Worm (Caenorhabditis elegans) whole organism, midembryonic: Measurements from ENCODE around the gene srh-171.

Experiments used
- T22C8.4 ChIP-seq: fragments of 200-800 bp; sonication (Bioruptor generic); IDR thresholded peaks from 2 replicates; pipeline ENCODE4 v1.3.6; 2022; ENCODE audit warnings: missing genetic modification characterization, missing compliant biosample characterization
- cog-1 ChIP-seq: sonication (generic microtip); optimal IDR thresholded peaks from 2 replicates; lab custom pipeline; 2016; ENCODE audit warnings: missing genetic modification characterization, missing compliant biosample characterization
- flt-1 ChIP-seq: fragments of 200-800 bp; sonication (Bioruptor generic); IDR thresholded peaks from 2 replicates; pipeline ENCODE4 v1.3.6; 2022; ENCODE audit warnings: missing genetic modification characterization, missing compliant biosample characterization
- klf-2 ChIP-seq: fragments of 200-800 bp; sonication (Bioruptor generic); conservative IDR thresholded peaks from 2 replicates; pipeline ENCODE4 v1.3.6; 2022; ENCODE audit warnings: missing genetic modification reagents, missing genetic modification characterization, missing compliant biosample characterization
- med-1 ChIP-seq: sonication (generic microtip); optimal IDR thresholded peaks from 2 replicates; lab custom pipeline; 2017; ENCODE audit warnings: missing genetic modification characterization, mild to moderate bottlenecking, missing compliant biosample characterization, antibody characterized with exemption, missing genetic modification reagents; ENCODE audit not compliant: insufficient read depth
- ref-1 ChIP-seq: fragments of 200-800 bp; sonication (Bioruptor generic); conservative IDR thresholded peaks from 2 replicates; pipeline ENCODE4 v1.3.6; 2022; ENCODE audit warnings: missing genetic modification reagents, missing genetic modification characterization, missing compliant biosample characterization
- tab-1 ChIP-seq: fragments of 200-800 bp; sonication (Bioruptor generic); IDR thresholded peaks from 2 replicates; pipeline ENCODE4 v1.3.6; 2022; ENCODE audit warnings: missing genetic modification characterization, missing compliant biosample characterization
- ztf-23 ChIP-seq: fragments of 200-800 bp; sonication (Bioruptor generic); IDR thresholded peaks from 2 replicates; pipeline ENCODE4 v1.3.6; 2022; ENCODE audit warnings: missing genetic modification reagents, missing genetic modification characterization, missing compliant biosample characterization
- ztf-29 ChIP-seq: fragments of 200-800 bp; sonication (Bioruptor generic); IDR thresholded peaks from 2 replicates; pipeline ENCODE4 v1.3.6; 2022; ENCODE audit warnings: missing genetic modification reagents, missing genetic modification characterization, missing compliant biosample characterization

Gene srh-171

DNA sequence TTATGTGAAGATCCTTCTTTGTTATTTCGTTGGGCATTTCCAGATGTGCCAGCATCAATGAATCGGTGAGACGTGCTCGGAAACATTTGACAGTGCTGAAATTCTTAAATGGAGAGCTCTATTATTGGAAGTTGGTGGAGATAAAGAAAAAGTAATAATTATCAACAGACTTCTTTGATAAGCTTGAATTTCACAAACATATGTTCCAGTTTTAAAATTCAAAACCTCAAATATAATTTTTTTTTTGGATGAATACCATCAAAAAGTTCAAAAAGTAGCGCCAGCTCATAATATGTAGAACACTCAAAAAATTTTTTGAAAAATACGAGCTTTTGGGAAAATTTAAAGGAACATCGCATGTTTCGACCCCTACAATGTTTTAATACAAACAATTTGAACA, 28.6 kb downstream of the srh-171 start, which contains the start of gene Y60A3A.25:
Y60A3A.25 (minus strand) TSS at position 101 of the 400 bp plus-strand sequence.
- no peak for TF ChIP-seq ztf-23 (GFP tag; lab: Robert Waterston, UW)
- no peak for TF ChIP-seq tab-1 (GFP tag; lab: Robert Waterston, UW)
- no peak for TF ChIP-seq cog-1 (tag; lab: Kevin White, UChicago)
- TF ChIP-seq klf-2 (GFP tag; lab: Robert Waterston, UW), result no peak
- no peak for TF ChIP-seq ref-1 (GFP tag; lab: Robert Waterston, UW)
- TF ChIP-seq T22C8.4, result no peak
- TF ChIP-seq med-1 (GFP tag; lab: Kevin White, UChicago), result no peak
- no peak for TF ChIP-seq flt-1 (GFP tag; lab: Robert Waterston, UW)
- TF ChIP-seq ztf-29 (GFP tag; lab: Robert Waterston, UW), result no peak

- no peak for TF ChIP-seq cog-1 (tag; lab: Kevin White, UChicago)
- TF ChIP-seq med-1 (GFP tag; lab: Kevin White, UChicago), result no peak
- TF ChIP-seq tab-1 (GFP tag; lab: Robert Waterston, UW), result no peak
- no peak for TF ChIP-seq flt-1 (GFP tag; lab: Robert Waterston, UW)
- no peak for TF ChIP-seq ztf-29 (GFP tag; lab: Robert Waterston, UW)
- no peak for TF ChIP-seq ztf-23 (GFP tag; lab: Robert Waterston, UW)
- TF ChIP-seq klf-2 (GFP tag; lab: Robert Waterston, UW), result no peak
- no peak for TF ChIP-seq ref-1 (GFP tag; lab: Robert Waterston, UW)
- no peak for TF ChIP-seq T22C8.4
Measured at ce11 chrV:19994665-19995064, 29.2 kb downstream of the srh-171 start.

- no peak for TF ChIP-seq med-1 (GFP tag; lab: Kevin White, UChicago)
- no peak for TF ChIP-seq ztf-23 (GFP tag; lab: Robert Waterston, UW)
- TF ChIP-seq T22C8.4, result no peak
- TF ChIP-seq klf-2 (GFP tag; lab: Robert Waterston, UW), result no peak
- no peak for TF ChIP-seq flt-1 (GFP tag; lab: Robert Waterston, UW)
- no peak for TF ChIP-seq ztf-29 (GFP tag; lab: Robert Waterston, UW)
- no peak for TF ChIP-seq cog-1 (tag; lab: Kevin White, UChicago)
- no peak for TF ChIP-seq ref-1 (GFP tag; lab: Robert Waterston, UW)
- no peak for TF ChIP-seq tab-1 (GFP tag; lab: Robert Waterston, UW)
Measured at ce11 chrV:19997481-19997880, 32.0 kb downstream of the srh-171 start.

DNA sequence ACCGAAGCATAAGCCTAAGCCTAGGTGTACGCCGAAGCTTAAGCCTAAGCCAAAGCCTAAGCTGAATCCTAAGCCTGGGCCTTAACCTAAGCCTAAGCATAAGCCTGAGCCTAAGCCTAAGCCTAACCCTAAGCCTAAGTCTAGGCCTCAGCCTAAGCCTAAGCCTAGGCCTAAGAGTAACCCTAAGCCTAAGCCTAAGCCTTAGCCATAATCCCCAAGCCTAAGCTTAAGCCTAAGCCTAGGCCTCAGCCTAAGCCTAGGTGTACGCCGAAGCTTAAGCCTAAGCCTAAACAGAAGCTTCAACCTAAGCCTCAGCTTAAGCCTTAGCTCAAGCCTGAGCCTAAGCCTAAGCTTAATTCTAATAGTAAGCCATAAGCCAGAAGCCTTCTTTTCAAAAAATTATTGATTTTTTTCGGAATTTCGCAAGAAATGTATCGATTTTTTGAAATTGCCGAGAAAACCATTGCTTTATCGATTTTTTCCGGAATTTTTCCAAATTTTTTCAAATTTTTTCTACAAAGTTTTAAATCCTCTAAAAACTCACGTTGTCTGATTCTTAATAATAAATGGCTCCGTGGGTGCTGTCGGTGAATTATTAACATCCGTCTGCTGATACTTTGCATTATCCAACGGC, 32.8 kb downstream of the srh-171 start:
- TF ChIP-seq med-1 (GFP tag; lab: Kevin White, UChicago) (no peak), klf-2 (GFP tag; lab: Robert Waterston, UW) (no peak), tab-1 (GFP tag; lab: Robert Waterston, UW) (no peak), cog-1 (tag; lab: Kevin White, UChicago) (no peak), ref-1 (GFP tag; lab: Robert Waterston, UW) (no peak), ztf-29 (GFP tag; lab: Robert Waterston, UW) (peak; percentile 89; the same call in 1 of the 2 replicates), ztf-23 (GFP tag; lab: Robert Waterston, UW) (no peak), T22C8.4 (peak; percentile 81), flt-1 (GFP tag; lab: Robert Waterston, UW) (no peak)

DNA sequence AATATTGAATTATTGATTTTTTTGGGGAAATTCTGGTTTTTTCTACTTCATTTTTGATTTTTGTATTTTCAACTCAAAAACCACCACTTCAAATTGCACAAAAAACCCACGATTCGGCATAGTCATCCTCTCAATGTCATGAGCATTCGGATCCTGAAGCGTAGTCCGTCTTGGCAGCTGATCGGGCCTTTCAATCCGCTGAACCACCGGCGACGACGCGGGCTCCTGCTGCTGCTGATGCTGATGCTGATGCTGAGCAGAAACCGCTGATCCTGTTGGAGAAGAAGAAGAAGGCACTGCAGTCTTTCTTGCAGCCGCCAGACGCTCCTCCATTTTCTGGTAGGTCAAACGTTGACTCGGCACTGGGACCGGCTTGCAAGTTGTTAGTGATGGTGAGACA, 33.6 kb downstream of the srh-171 start:
- TF ChIP-seq flt-1 (GFP tag; lab: Robert Waterston, UW), result no peak
- no peak for TF ChIP-seq cog-1 (tag; lab: Kevin White, UChicago)
- no peak for TF ChIP-seq klf-2 (GFP tag; lab: Robert Waterston, UW)
- TF ChIP-seq T22C8.4, result 0 out of 2 replicates have a peak, but pooled peaks have one; percentile 36

ce11 chrV:19999789-20000188, 34.3 kb downstream of the srh-171 start:
- TF ChIP-seq ztf-23 (GFP tag; lab: Robert Waterston, UW), result no peak
- no peak for TF ChIP-seq ref-1 (GFP tag; lab: Robert Waterston, UW)
- no peak for TF ChIP-seq flt-1 (GFP tag; lab: Robert Waterston, UW)
- no peak for TF ChIP-seq ztf-29 (GFP tag; lab: Robert Waterston, UW)
- no peak for TF ChIP-seq klf-2 (GFP tag; lab: Robert Waterston, UW)
- no peak for TF ChIP-seq T22C8.4
- no peak for TF ChIP-seq tab-1 (GFP tag; lab: Robert Waterston, UW)
- TF ChIP-seq cog-1 (tag; lab: Kevin White, UChicago), result no peak
- no peak for TF ChIP-seq med-1 (GFP tag; lab: Kevin White, UChicago)

DNA sequence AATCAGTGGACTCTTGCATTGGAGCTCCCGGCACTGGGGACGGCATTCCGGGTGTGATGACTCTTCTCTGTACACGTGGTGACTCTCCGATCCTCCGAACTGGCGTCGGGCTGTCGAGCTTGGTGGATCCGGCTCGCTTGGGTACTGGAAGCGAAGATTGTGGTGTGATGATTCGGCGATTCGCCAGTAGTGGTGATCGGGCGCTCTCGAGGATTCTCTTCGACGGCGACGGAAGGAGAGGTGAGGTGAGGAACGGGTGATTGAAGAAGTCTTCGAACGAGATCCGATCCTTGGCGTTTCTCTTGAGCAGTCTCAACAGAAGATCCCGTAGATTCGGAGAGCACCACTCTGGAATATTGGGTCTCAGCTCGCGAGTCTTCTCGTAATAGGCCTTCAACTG, 35.1 kb downstream of the srh-171 start:
- TF ChIP-seq tab-1 (GFP tag; lab: Robert Waterston, UW), result no peak
- TF ChIP-seq cog-1 (tag; lab: Kevin White, UChicago), result no peak
- no peak for TF ChIP-seq ztf-29 (GFP tag; lab: Robert Waterston, UW)
- no peak for TF ChIP-seq T22C8.4
- TF ChIP-seq ref-1 (GFP tag; lab: Robert Waterston, UW), result no peak

DNA sequence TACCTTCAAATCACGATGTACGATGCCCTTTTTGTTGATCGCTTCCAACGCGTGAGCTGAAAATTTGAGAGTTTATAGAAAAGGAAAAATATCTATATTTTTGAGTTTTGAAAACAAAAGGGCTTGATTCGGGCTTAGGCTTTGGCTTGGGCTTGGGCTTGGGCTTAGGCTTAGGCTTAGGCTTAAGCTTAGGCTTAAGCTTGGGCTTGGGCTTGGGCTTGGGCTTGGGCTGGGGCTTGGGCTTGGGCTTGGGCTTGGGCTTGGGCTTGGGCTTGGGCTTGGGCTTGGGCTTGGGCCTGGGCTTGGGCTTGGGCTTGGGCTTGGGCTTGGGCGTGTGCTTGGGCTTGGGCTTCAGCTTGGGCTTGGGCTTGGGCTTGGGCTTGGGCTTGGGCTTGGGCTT, 36.7 kb downstream of the srh-171 start:
- TF ChIP-seq ztf-29 (GFP tag; lab: Robert Waterston, UW) (peak; percentile 76; the same call in 1 of the 2 replicates), med-1 (GFP tag; lab: Kevin White, UChicago) (no peak)

ce11 chrV:20004385-20004784, 38.9 kb downstream of the srh-171 start, which contains the start of gene unc-51:
Gene unc-51, minus strand, starts transcription at chrV:20004485.
- TF ChIP-seq tab-1 (GFP tag; lab: Robert Waterston, UW), result no peak
- no peak for TF ChIP-seq med-1 (GFP tag; lab: Kevin White, UChicago)
- no peak for TF ChIP-seq cog-1 (tag; lab: Kevin White, UChicago)
- TF ChIP-seq ztf-29 (GFP tag; lab: Robert Waterston, UW), result no peak
- TF ChIP-seq klf-2 (GFP tag; lab: Robert Waterston, UW), result no peak
- no peak for TF ChIP-seq ztf-23 (GFP tag; lab: Robert Waterston, UW)
- no peak for TF ChIP-seq ref-1 (GFP tag; lab: Robert Waterston, UW)
- TF ChIP-seq T22C8.4, result no peak
- TF ChIP-seq flt-1 (GFP tag; lab: Robert Waterston, UW), result no peak
